Fruit fly (Drosophila melanogaster): Measurements from ENCODE around the gene CG13720.

dm6 chr3L:4544633-4545032 is 44.3 kb upstream of the CG13720 start:
- TF ChIP-seq usp (GFP tag; optimal IDR thresholded peaks at IDR 0.05): no peak
- TF ChIP-seq psq (optimal IDR thresholded peaks at IDR 0.05): no peak
- TF ChIP-seq Dll (optimal IDR thresholded peaks at IDR 0.05): no peak

Measured in whole organism.